Worm (Caenorhabditis elegans): ENCODE measurements around the gene fig-1.

Gene fig-1

DNA sequence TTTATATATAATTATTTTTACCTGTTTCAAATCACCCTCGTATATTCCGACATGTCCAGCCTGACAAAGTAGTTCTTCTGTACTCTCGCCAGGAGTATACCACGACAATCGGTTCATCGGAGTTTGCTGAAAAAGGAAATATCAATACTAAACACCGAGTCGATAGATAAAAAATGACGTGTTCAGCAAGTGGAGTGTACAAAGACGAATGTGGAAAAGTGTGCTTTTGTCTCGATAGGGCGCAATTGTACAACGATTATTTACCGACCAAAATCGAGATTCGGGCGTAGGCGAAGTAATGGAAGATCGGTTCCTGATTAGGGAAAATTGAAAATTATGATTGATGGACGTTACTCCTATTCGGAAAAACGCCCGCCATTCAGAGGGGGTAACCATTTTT lies 20.5 kb downstream of the fig-1 start, which contains the start of gene vps-36 (continued):
- peak; percentile 57 for TF ChIP-seq pqm-1 (tag; optimal IDR thresholded peaks at IDR 0.05)
- no peak for TF ChIP-seq mdt-29 (GFP tag; IDR thresholded peaks at IDR 0.05)
- no peak for TF ChIP-seq rbr-2 (tag; optimal IDR thresholded peaks at IDR 0.05)
- no peak for TF ChIP-seq cey-2 (tag; optimal IDR thresholded peaks at IDR 0.05; ENCODE audit: borderline replicate concordance, insufficient read depth)
- TF ChIP-seq zag-1 (tag; optimal IDR thresholded peaks at IDR 0.05), result no peak
- peak; percentile 77 for TF ChIP-seq dmd-6 (GFP tag; IDR thresholded peaks at IDR 0.05)
- TF ChIP-seq unc-130 (GFP tag; optimal IDR thresholded peaks at IDR 0.05), result no peak
- no peak for TF ChIP-seq lir-3 (tag; optimal IDR thresholded peaks at IDR 0.05)
- TF ChIP-seq mxl-3 (GFP tag; optimal IDR thresholded peaks at IDR 0.05), result peak; percentile 9
- peak; percentile 37 for TF ChIP-seq lin-38 (GFP tag; IDR thresholded peaks at IDR 0.05)
- TF ChIP-seq ceh-82 (tag; optimal IDR thresholded peaks at IDR 0.05), result no peak
- TF ChIP-seq nhr-237 (tag; optimal IDR thresholded peaks at IDR 0.05), result no peak
- no peak for TF ChIP-seq madf-9 (GFP tag; conservative IDR thresholded peaks at IDR 0.05)
- no peak for TF ChIP-seq aly-2 (tag; optimal IDR thresholded peaks at IDR 0.05)
- TF ChIP-seq ztf-11 (tag; optimal IDR thresholded peaks at IDR 0.05), result no peak
- TF ChIP-seq T20F7.1 (GFP tag; optimal IDR thresholded peaks at IDR 0.05), result peak; percentile 36
- TF ChIP-seq mes-2 (tag; optimal IDR thresholded peaks at IDR 0.05; ENCODE audit: poor library complexity, severe bottlenecking), result peak; percentile 55
- TF ChIP-seq F49E8.2 (tag; optimal IDR thresholded peaks at IDR 0.05; ENCODE audit: borderline replicate concordance), result no peak
- TF ChIP-seq mep-1 (tag; optimal IDR thresholded peaks at IDR 0.05), result peak; percentile 31
- no peak for TF ChIP-seq Y75B8A.6 (GFP tag; IDR thresholded peaks at IDR 0.05)
- no peak for TF ChIP-seq fkh-10 (GFP tag; optimal IDR thresholded peaks at IDR 0.05)
- no peak for TF ChIP-seq mxl-2 (GFP tag; conservative IDR thresholded peaks at IDR 0.05)
- no peak for TF ChIP-seq nhr-11 (tag; optimal IDR thresholded peaks at IDR 0.05)
- TF ChIP-seq lim-7 (GFP tag; IDR thresholded peaks at IDR 0.05), result no peak
- TF ChIP-seq madf-5 (GFP tag; IDR thresholded peaks at IDR 0.05), result no peak
- no peak for TF ChIP-seq duxl-1 (tag; optimal IDR thresholded peaks at IDR 0.05; ENCODE audit: poor library complexity)
- no peak for TF ChIP-seq nhr-48 (tag; optimal IDR thresholded peaks at IDR 0.05)
- TF ChIP-seq aha-1 (tag), result no peak
- peak; percentile 59 for TF ChIP-seq hlh-11 (tag; optimal IDR thresholded peaks at IDR 0.05)

DNA sequence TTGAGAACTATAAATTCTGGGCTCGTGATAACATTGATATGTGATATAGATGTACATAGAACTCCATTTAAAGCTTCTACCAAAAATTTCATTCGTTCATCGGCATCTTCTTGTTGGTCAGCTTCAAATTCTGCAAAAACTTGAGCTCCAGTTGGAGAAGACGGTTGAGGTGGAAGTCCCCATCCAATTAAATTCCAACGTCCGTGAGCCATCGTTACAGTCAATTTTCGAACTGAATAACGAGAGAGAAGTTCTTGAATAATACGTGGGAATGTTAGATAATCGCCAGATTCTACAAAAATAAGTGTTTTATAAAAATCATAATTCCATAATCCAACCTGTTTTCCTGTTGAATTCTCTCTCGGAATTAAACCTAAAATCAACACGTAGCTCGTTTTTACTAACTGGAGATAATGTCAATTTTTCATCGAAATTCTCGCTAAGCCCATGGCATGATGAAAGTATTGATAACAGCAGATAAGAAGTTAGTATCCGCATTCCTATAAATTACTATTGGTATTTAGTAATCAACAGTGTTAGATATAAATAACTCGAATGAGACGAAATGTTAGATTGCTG lies 22.6 kb downstream of the fig-1 start, which contains the start of gene pigt-1:
TSS of gene pigt-1 (minus strand) at position 500 of the 579 bp plus-strand sequence.
- peak; percentile 5 for TF ChIP-seq hlh-11 (tag; optimal IDR thresholded peaks at IDR 0.05)
- no peak for TF ChIP-seq zfp-2 (tag; optimal IDR thresholded peaks at IDR 0.05)
- TF ChIP-seq ama-1 (optimal IDR thresholded peaks at IDR 0.05), result no peak
- no peak for TF ChIP-seq F37D6.2 (tag; optimal IDR thresholded peaks at IDR 0.05)
- TF ChIP-seq nhr-11 (tag; optimal IDR thresholded peaks at IDR 0.05), result no peak
- TF ChIP-seq T26A8.4 (GFP tag; IDR thresholded peaks at IDR 0.05), result peak; percentile 42; the same call in 1 of the 2 replicates
- TF ChIP-seq ztf-11 (tag; optimal IDR thresholded peaks at IDR 0.05), result no peak
- peak; percentile 39 for TF ChIP-seq dve-1 (tag; optimal IDR thresholded peaks at IDR 0.05; ENCODE audit: insufficient read depth)
- 0 out of 4 replicates have a peak, but pooled peaks of 1 of the 2 experiments have one; percentile 48 for TF ChIP-seq madf-5 (GFP tag; IDR thresholded peaks at IDR 0.05)
- peak in 1 of 2 experiments; percentile 58 for TF ChIP-seq lsy-2 (tag; optimal IDR thresholded peaks at IDR 0.05)
- peak; percentile 5 to 8 for TF ChIP-seq daf-16 (GFP tag; optimal IDR thresholded peaks at IDR 0.05)
- TF ChIP-seq daf-16 (tag; optimal IDR thresholded peaks at IDR 0.05), result peak; percentile 63
- TF ChIP-seq T20F7.1 (GFP tag; optimal IDR thresholded peaks at IDR 0.05), result peak; percentile 45
- peak; percentile 34; the same call in 1 of the 2 replicates for TF ChIP-seq lin-38 (GFP tag; IDR thresholded peaks at IDR 0.05)
- peak; percentile 15 for TF ChIP-seq nhr-102 (tag; optimal IDR thresholded peaks at IDR 0.05)
- TF ChIP-seq zfp-3 (GFP tag; conservative IDR thresholded peaks at IDR 0.05), result peak; percentile 77; the same call in 1 of the 2 replicates
- TF ChIP-seq zip-11 (GFP tag; IDR thresholded peaks at IDR 0.05), result no peak
- TF ChIP-seq mes-2 (tag; optimal IDR thresholded peaks at IDR 0.05; ENCODE audit: poor library complexity, severe bottlenecking), result peak; percentile 50
- no peak for TF ChIP-seq hlh-30 (tag; optimal IDR thresholded peaks at IDR 0.05; ENCODE audit: insufficient read depth)
- peak in 1 of 2 experiments; percentile 58 for TF ChIP-seq unc-62 (GFP tag; optimal IDR thresholded peaks at IDR 0.05 in 1 of 2)
- no peak for TF ChIP-seq unc-62 (tag; optimal IDR thresholded peaks at IDR 0.05)

Data from whole organism, L4 larva.